Worm (Caenorhabditis elegans): ENCODE measurements around the gene F07B7.7.
"Not testable (repeated sequence)": the region's sequence is repeated elsewhere in the genome, so short reads cannot be mapped to it uniquely, and the experiment has no call there.

ce11 chrV:8861949-8862348, 26.5 kb downstream of the F07B7.7 start, which contains the start of gene F07B7.12:
- TF ChIP-seq ZK546.5 (tag; optimal IDR thresholded peaks at IDR 0.05); zfp-2 (tag; optimal IDR thresholded peaks at IDR 0.05); nhr-77 (tag; optimal IDR thresholded peaks at IDR 0.05); fkh-10 (GFP tag; optimal IDR thresholded peaks at IDR 0.05); nhr-76 (tag; optimal IDR thresholded peaks at IDR 0.05); nhr-10 (tag; optimal IDR thresholded peaks at IDR 0.05); lin-13 (GFP tag; optimal IDR thresholded peaks at IDR 0.05); snpc-4 (tag; optimal IDR thresholded peaks at IDR 0.05); set-16 (GFP tag; IDR thresholded peaks at IDR 0.05); ces-1 (GFP tag; optimal IDR thresholded peaks at IDR 0.05); F10B5.3 (tag; optimal IDR thresholded peaks at IDR 0.05); ztf-11 (tag; optimal IDR thresholded peaks at IDR 0.05); zag-1 (tag; optimal IDR thresholded peaks at IDR 0.05): not testable (repeated sequence)

Data from whole organism, L4 larva.